Fruit fly (Drosophila melanogaster) whole organism, prepupa: Measurements from ENCODE around the gene CG6094.

ENCODE experiments used
- Blimp-1 ChIP-seq: fragments of 200-800 bp; sonication (Bioruptor generic); optimal IDR thresholded peaks from 3 replicates; lab custom pipeline; 2017; ENCODE audit warnings: missing biosample characterization, missing genetic modification characterization, mild to moderate bottlenecking, moderate library complexity, missing genetic modification reagents
- CG10631 ChIP-seq: fragments of 200-800 bp; sonication (Bioruptor generic); optimal IDR thresholded peaks from 2 replicates; lab custom pipeline; 2016; ENCODE audit warnings: missing biosample characterization, missing genetic modification characterization
- CG31627 ChIP-seq: fragments of 200-800 bp; sonication (Bioruptor generic); optimal IDR thresholded peaks from 3 replicates; lab custom pipeline; 2016; ENCODE audit warnings: missing biosample characterization, missing genetic modification characterization
- CG34406 ChIP-seq: fragments of 200-800 bp; sonication (Bioruptor generic); optimal IDR thresholded peaks from 3 replicates; lab custom pipeline; 2016; ENCODE audit warnings: missing biosample characterization, missing genetic modification characterization
- CG3919 ChIP-seq: fragments of 200-800 bp; sonication (Bioruptor generic); optimal IDR thresholded peaks from 3 replicates; lab custom pipeline; 2016; ENCODE audit warnings: missing biosample characterization, missing genetic modification characterization
- CG6276 ChIP-seq: fragments of 200-800 bp; sonication (Bioruptor generic); optimal IDR thresholded peaks from 2 replicates; lab custom pipeline; 2017; ENCODE audit warnings: missing biosample characterization, mild to moderate bottlenecking, missing genetic modification characterization
- CG6808 ChIP-seq: fragments of 200-800 bp; sonication (Bioruptor generic); optimal IDR thresholded peaks from 3 replicates; lab custom pipeline; 2017; ENCODE audit warnings: missing biosample characterization, missing genetic modification characterization, mild to moderate bottlenecking, moderate library complexity, missing genetic modification reagents
- CG6854 ChIP-seq: fragments of 200-800 bp; sonication (Bioruptor generic); optimal IDR thresholded peaks from 2 replicates; lab custom pipeline; 2017; ENCODE audit warnings: missing biosample characterization, mild to moderate bottlenecking, missing genetic modification characterization
- CG8119 ChIP-seq: fragments of 200-800 bp; sonication (Bioruptor generic); IDR thresholded peaks from 3 replicates; pipeline ENCODE4 v1.3.6; 2022; ENCODE audit warnings: missing biosample characterization, missing genetic modification characterization
- CG8632 ChIP-seq: fragments of 200-800 bp; sonication (Bioruptor generic); optimal IDR thresholded peaks from 3 replicates; lab custom pipeline; 2016; ENCODE audit warnings: missing biosample characterization, missing genetic modification characterization
- CG9139 ChIP-seq: fragments of 200-800 bp; sonication (Bioruptor generic); optimal IDR thresholded peaks from 3 replicates; lab custom pipeline; 2017; ENCODE audit warnings: missing biosample characterization, mild to moderate bottlenecking, missing genetic modification characterization
- Eip78C ChIP-seq: fragments of 200-800 bp; sonication (Bioruptor generic); peaks from one replicate; lab custom pipeline; 2016; ENCODE audit warnings: missing biosample characterization, missing genetic modification characterization
- Ets21C ChIP-seq: fragments of 200-800 bp; sonication (Bioruptor generic); optimal IDR thresholded peaks from 3 replicates; lab custom pipeline; 2016; ENCODE audit warnings: missing biosample characterization, missing genetic modification characterization
- Gug ChIP-seq: fragments of 200-800 bp; sonication (Bioruptor generic); IDR thresholded peaks from 2 replicates; pipeline ENCODE4 v1.3.6; 2022; ENCODE audit warnings: missing biosample characterization, missing genetic modification characterization
- Lpt ChIP-seq: fragments of 200-800 bp; sonication (Bioruptor generic); optimal IDR thresholded peaks from 3 replicates; lab custom pipeline; 2016; ENCODE audit warnings: missing biosample characterization, missing genetic modification characterization
- Sox14 ChIP-seq: fragments of 200-800 bp; sonication (Bioruptor generic); optimal IDR thresholded peaks from 3 replicates; lab custom pipeline; 2016; ENCODE audit warnings: missing biosample characterization, missing genetic modification characterization
- Sox15 ChIP-seq: fragments of 200-800 bp; sonication (Bioruptor generic); optimal IDR thresholded peaks from 3 replicates; lab custom pipeline; 2016; ENCODE audit warnings: missing biosample characterization, missing genetic modification characterization
- acj6 ChIP-seq: fragments of 200-800 bp; sonication (Bioruptor generic); optimal IDR thresholded peaks from 3 replicates; lab custom pipeline; 2016; ENCODE audit warnings: missing biosample characterization, missing genetic modification characterization
- dsx ChIP-seq: fragments of 200-800 bp; optimal IDR thresholded peaks from 3 replicates; lab custom pipeline; 2019; ENCODE audit warnings: missing biosample characterization, mild to moderate bottlenecking, missing genetic modification characterization, moderate library complexity; ENCODE audit not compliant: poor library complexity, severe bottlenecking
- eg ChIP-seq: fragments of 200-800 bp; sonication (Bioruptor generic); IDR thresholded peaks from 3 replicates; pipeline ENCODE4 v1.3.6; 2022; ENCODE audit warnings: missing biosample characterization, missing genetic modification characterization
- esn ChIP-seq: fragments of 200-800 bp; sonication (Bioruptor generic); optimal IDR thresholded peaks from 2 replicates; lab custom pipeline; 2016; ENCODE audit warnings: missing biosample characterization, mild to moderate bottlenecking, missing genetic modification characterization, moderate library complexity
- fkh ChIP-seq: fragments of 200-800 bp; sonication (Bioruptor generic); optimal IDR thresholded peaks from 3 replicates; lab custom pipeline; 2017; ENCODE audit warnings: missing biosample characterization, mild to moderate bottlenecking, missing genetic modification characterization, moderate library complexity
- spab ChIP-seq: fragments of 200-800 bp; sonication (Bioruptor generic); optimal IDR thresholded peaks from 2 replicates; lab custom pipeline; 2017; ENCODE audit warnings: missing biosample characterization, mild to moderate bottlenecking, missing genetic modification characterization, missing genetic modification reagents
- ss ChIP-seq, 2 experiments: fragments of 200-800 bp; sonication (Bioruptor generic); optimal IDR thresholded peaks; 2 replicates in 1 of 2; 3 replicates in 1 of 2; lab custom pipeline; 2017 to 2018; ENCODE audit warnings: mild to moderate bottlenecking in 2 of 2, missing biosample characterization in 2 of 2, missing genetic modification characterization in 2 of 2, moderate library complexity in 1 of 2
- svp ChIP-seq: fragments of 200-800 bp; sonication (Bioruptor generic); peaks from one replicate; lab custom pipeline; 2016; ENCODE audit warnings: missing biosample characterization, missing genetic modification characterization
- topi ChIP-seq: fragments of 200-800 bp; sonication (Bioruptor generic); optimal IDR thresholded peaks from 3 replicates; lab custom pipeline; 2016; ENCODE audit warnings: missing biosample characterization, missing genetic modification characterization
- vri ChIP-seq: fragments of 200-800 bp; sonication (Bioruptor generic); optimal IDR thresholded peaks from 3 replicates; lab custom pipeline; 2016; ENCODE audit warnings: missing biosample characterization, mild to moderate bottlenecking, missing genetic modification characterization

CG6094 gene

DNA sequence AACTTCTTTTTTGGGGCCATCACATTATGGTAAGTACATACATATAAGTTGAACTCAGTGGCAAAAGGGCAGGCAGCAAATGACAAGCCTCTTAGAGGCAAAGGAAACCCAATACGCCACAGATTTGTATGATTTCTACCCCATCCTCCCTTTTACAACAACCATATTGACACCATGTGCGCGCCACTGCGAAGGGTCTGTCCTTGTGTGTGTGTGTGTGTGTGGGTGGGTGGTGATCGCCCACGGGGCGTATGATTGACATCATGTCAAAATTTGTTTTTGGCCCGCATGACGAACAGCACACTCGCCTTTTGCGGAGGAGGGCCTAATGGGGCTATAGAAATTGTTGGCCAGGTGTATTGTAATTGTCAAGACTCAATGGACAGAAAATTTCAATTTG lies 7.3 kb upstream of the CG6094 start:
- TF ChIP-seq CG34406 (GFP tag; lab: Kevin White, UChicago): no peak
- peak; percentile 46 for TF ChIP-seq fkh
- TF ChIP-seq svp (GFP tag; lab: Kevin White, UChicago): peak; percentile 42

DNA sequence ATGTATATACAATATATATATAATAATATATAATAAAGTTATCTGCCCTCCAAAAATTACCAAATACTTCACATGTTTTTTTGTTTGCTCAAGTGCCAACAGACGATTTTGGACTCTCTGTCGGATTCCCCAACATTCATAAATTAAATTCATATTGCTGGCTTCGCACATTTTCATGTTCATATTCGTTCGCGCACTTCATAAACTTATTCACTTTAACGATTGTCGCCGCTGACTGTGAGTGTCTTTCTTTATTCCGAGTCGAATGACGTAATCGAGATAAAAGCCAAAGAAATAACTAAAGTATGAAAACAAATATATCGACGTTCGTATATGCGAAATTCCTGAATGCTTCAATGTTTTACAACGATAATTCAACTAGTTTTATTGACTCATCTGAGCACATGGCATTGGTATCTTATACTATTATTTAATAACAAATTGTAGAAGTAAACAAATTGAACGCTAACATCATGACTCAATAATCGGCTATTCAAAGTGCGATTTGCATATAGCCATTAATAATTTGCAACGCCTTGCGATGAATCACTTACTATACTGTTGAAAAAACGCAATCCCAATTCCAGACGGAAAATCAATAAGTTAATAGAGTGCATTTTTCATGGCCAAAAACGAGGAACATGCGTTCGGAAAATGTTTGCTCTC lies 6.4 kb upstream of the CG6094 start:
- TF ChIP-seq Sox15 (no peak), vri (peak; percentile 87), fkh (peak; percentile 51)

DNA sequence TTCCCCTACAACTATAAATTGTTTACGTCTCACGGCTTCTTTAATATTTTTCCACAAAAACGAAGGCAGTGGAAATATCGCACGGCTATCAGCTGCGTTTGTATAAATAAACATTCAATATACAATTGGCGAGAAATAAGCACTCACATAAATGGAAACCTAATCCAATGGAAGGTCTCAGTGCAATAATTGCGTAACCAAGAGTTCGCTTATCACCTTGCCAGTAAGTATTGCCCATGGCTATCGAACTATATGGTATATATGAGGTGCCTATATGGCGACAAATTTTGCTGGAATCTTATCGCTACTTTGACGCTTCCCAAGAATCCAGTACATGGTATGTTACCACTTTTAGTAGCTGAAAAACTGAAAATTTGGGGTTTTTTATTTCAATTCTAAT lies 4.6 kb upstream of the CG6094 start:
- TF ChIP-seq CG8632 (GFP tag; lab: Kevin White, UChicago): no peak
- TF ChIP-seq CG31627: no peak
- peak; percentile 5 for TF ChIP-seq CG6808 (GFP tag; lab: Kevin White, UChicago)
- TF ChIP-seq vri: peak; percentile 80

DNA sequence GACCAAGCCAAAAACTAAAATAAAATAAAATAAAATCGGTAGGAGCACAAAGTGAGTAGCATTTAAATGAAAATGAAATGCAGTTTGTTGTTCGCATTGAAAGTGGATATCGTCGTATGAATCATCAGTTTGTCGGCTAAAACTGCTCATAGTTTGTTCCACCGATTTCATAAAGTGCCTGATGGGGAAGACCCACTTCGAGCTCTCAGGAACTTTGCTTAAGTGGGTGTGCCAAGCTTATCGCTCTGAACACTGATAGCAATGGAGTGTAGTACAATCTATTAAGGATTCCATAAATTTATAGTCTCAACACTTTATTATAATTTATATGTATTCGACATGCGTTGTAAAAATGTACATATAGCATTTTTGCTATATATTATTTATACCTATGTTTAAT lies 4.0 kb upstream of the CG6094 start:
- TF ChIP-seq Sox14 (GFP tag; lab: Kevin White, UChicago) (no peak), topi (GFP tag; lab: Kevin White, UChicago) (no peak), Eip78C (GFP tag; lab: Kevin White, UChicago) (peak; percentile 53), CG10631 (GFP tag; lab: Kevin White, UChicago) (no peak), CG34406 (GFP tag; lab: Kevin White, UChicago) (no peak), CG9139 (GFP tag; lab: Kevin White, UChicago) (no peak), Lpt (GFP tag; lab: Kevin White, UChicago) (no peak)

DNA sequence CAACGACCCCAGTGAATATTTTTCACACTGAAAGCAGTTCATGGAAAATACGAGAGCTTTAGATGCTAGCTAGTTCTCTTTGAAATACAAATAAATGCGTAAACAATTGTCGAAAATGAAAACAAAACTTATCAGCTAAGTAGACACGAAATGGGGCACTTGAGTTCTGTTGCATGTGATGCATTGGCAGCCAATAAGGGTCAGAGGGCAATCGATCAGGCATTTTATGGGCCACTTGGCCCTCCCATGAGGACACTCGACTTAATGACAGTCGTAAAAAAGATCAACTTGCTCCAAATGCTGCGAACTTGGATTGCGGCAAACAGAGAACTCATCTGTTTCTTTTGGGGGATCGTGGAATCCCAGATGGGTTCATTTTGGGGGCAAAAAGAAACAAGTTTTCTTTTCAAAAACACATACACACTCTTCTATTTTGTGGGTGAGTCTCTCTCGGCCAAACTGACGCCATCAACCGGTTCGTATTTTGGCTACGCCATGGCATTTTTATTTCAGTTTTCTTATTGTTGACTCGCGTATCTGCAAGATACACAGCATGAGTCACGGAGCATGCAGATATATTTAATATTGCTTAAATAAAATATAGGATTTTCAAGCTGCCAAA lies 3.4 kb upstream of the CG6094 start:
- peak; percentile 17; the same call in 1 of the 3 replicates for TF ChIP-seq CG8119 (GFP tag; lab: Robert Waterston, UW)
- TF ChIP-seq svp (GFP tag; lab: Kevin White, UChicago): peak; percentile 52
- no peak for TF ChIP-seq CG6276 (GFP tag; lab: Kevin White, UChicago)
- no peak for TF ChIP-seq dsx (GFP tag; lab: Kevin White, UChicago)

DNA sequence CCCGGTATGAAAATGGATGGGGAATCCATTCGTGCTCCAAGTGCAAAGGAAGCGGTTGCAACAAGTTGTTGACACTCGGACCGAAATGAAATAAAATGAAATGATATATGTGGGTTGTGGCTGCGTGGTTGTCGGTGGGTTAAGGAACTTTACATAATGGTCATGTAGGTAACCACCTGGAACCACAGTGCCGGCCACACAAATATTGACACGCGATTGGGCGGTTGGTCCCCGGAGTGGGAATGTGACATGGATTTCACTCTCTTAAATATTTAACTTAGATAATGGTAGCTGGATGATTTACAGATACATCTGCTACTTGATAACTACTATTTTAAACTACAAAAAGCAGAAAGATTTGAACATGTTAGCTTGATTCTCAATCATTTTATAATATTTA lies 2.0 kb upstream of the CG6094 start:
- TF ChIP-seq fkh (peak; percentile 84), CG6854 (GFP tag; lab: Kevin White, UChicago) (peak; percentile 59), Eip78C (GFP tag; lab: Kevin White, UChicago) (peak; percentile 56), ss (GFP tag; optimal IDR thresholded peaks at IDR 0.05; lab: Kevin White, UChicago) (peak; percentile 21 to 39), acj6 (GFP tag; lab: Kevin White, UChicago) (no peak), vri (peak; percentile 28), eg (GFP tag; lab: Robert Waterston, UW) (peak; percentile 14; the same call in 1 of the 3 replicates), esn (GFP tag; lab: Kevin White, UChicago) (peak; percentile 17), Ets21C (GFP tag; lab: Kevin White, UChicago) (no peak), CG3919 (GFP tag; lab: Kevin White, UChicago) (peak; percentile 19), Gug (no peak), Blimp-1 (GFP tag; lab: Kevin White, UChicago) (peak; percentile 26), CG6808 (GFP tag; lab: Kevin White, UChicago) (peak; percentile 2), CG9139 (GFP tag; lab: Kevin White, UChicago) (no peak)

DNA sequence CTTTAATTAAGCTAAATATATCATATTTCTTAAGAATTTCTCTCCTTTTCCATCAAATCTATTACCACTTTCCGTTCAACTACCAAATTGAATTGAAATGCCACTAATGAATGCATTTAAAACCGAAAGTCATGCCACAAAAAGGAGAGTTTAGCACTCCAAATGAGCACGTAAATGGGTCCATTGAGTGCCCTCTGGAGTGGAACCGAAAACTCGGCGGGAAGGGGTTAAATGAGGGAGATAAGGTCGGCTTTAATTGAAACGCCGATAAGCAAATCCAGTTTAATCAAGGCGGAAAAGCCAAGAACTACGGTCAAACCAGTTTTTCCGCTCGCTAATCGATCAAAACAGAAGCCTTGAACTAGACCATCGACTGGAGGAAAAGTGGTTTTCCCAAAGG lies 1.5 kb upstream of the CG6094 start:
- TF ChIP-seq Eip78C (GFP tag; lab: Kevin White, UChicago) (peak; percentile 30), spab (GFP tag; lab: Kevin White, UChicago) (no peak), Ets21C (GFP tag; lab: Kevin White, UChicago) (no peak)
